Worm (Caenorhabditis elegans) whole organism, midembryonic: ENCODE data around the gene F53F1.3.

Source experiments
- T22C8.4 ChIP-seq: fragments of 200-800 bp; sonication (Bioruptor generic); IDR thresholded peaks from 2 replicates; pipeline ENCODE4 v1.3.6; 2022; ENCODE audit warnings: missing genetic modification characterization, missing compliant biosample characterization
- cog-1 ChIP-seq: sonication (generic microtip); optimal IDR thresholded peaks from 2 replicates; lab custom pipeline; 2016; ENCODE audit warnings: missing genetic modification characterization, missing compliant biosample characterization
- flt-1 ChIP-seq: fragments of 200-800 bp; sonication (Bioruptor generic); IDR thresholded peaks from 2 replicates; pipeline ENCODE4 v1.3.6; 2022; ENCODE audit warnings: missing genetic modification characterization, missing compliant biosample characterization
- klf-2 ChIP-seq: fragments of 200-800 bp; sonication (Bioruptor generic); conservative IDR thresholded peaks from 2 replicates; pipeline ENCODE4 v1.3.6; 2022; ENCODE audit warnings: missing genetic modification reagents, missing genetic modification characterization, missing compliant biosample characterization
- med-1 ChIP-seq: sonication (generic microtip); optimal IDR thresholded peaks from 2 replicates; lab custom pipeline; 2017; ENCODE audit warnings: missing genetic modification characterization, mild to moderate bottlenecking, missing compliant biosample characterization, antibody characterized with exemption, missing genetic modification reagents; ENCODE audit not compliant: insufficient read depth
- ref-1 ChIP-seq: fragments of 200-800 bp; sonication (Bioruptor generic); conservative IDR thresholded peaks from 2 replicates; pipeline ENCODE4 v1.3.6; 2022; ENCODE audit warnings: missing genetic modification reagents, missing genetic modification characterization, missing compliant biosample characterization
- tab-1 ChIP-seq: fragments of 200-800 bp; sonication (Bioruptor generic); IDR thresholded peaks from 2 replicates; pipeline ENCODE4 v1.3.6; 2022; ENCODE audit warnings: missing genetic modification characterization, missing compliant biosample characterization
- ztf-23 ChIP-seq: fragments of 200-800 bp; sonication (Bioruptor generic); IDR thresholded peaks from 2 replicates; pipeline ENCODE4 v1.3.6; 2022; ENCODE audit warnings: missing genetic modification reagents, missing genetic modification characterization, missing compliant biosample characterization
- ztf-29 ChIP-seq: fragments of 200-800 bp; sonication (Bioruptor generic); IDR thresholded peaks from 2 replicates; pipeline ENCODE4 v1.3.6; 2022; ENCODE audit warnings: missing genetic modification reagents, missing genetic modification characterization, missing compliant biosample characterization

The F53F1.3 gene

DNA sequence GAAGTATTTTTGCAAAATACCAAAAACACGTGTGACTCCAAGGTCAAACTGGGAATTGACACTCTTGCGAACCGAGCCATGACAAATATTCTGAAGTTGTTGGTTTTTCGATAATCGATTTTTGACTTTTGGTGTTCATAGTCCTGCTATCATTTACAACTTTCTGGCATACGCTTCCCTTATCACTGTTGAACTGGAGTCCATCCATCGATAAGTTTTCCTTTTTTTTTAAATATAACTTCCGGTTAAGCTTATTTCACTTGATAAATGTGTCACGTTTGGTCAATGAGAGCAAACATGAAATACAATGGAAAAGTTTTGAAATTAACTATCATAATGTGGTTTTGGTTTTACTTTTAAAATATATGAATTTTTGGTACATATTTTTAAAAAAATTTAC is 13.7 kb downstream of the F53F1.3 start:
- no peak for TF ChIP-seq med-1 (GFP tag; lab: Kevin White, UChicago)
- no peak for TF ChIP-seq ztf-23 (GFP tag; lab: Robert Waterston, UW)
- TF ChIP-seq ztf-29 (GFP tag; lab: Robert Waterston, UW), result no peak
- TF ChIP-seq flt-1 (GFP tag; lab: Robert Waterston, UW), result no peak
- TF ChIP-seq ref-1 (GFP tag; lab: Robert Waterston, UW), result no peak
- no peak for TF ChIP-seq cog-1 (tag; lab: Kevin White, UChicago)

DNA sequence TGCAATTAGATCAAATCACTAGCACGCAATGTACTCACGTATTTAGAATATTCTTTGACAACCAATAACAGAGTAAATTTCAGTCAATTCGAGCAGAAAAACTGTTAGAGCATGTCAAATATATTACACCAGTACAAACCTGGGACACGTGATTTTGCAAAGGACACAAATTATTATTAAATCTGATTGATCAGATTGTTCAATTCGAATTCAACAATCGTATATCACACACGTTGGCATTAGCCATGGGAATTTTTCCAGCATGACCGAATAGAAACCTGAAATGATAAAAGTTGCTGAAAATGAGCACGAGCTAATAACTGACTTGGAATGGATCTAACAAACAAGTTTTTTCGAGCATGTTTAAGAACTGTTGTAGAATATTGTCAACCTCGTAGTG is 15.0 kb downstream of the F53F1.3 start, which contains the start of gene srv-9:
Gene srv-9, minus strand, starts transcription at position 101 of the 400 bp plus-strand sequence.
- no peak for TF ChIP-seq ztf-23 (GFP tag; lab: Robert Waterston, UW)
- TF ChIP-seq cog-1 (tag; lab: Kevin White, UChicago), result no peak
- TF ChIP-seq ztf-29 (GFP tag; lab: Robert Waterston, UW), result no peak
- no peak for TF ChIP-seq med-1 (GFP tag; lab: Kevin White, UChicago)
- TF ChIP-seq tab-1 (GFP tag; lab: Robert Waterston, UW), result no peak
- no peak for TF ChIP-seq T22C8.4 (GFP tag; lab: Robert Waterston, UW)
- TF ChIP-seq ref-1 (GFP tag; lab: Robert Waterston, UW), result no peak
- TF ChIP-seq flt-1 (GFP tag; lab: Robert Waterston, UW), result no peak
- no peak for TF ChIP-seq klf-2 (GFP tag; lab: Robert Waterston, UW)

DNA sequence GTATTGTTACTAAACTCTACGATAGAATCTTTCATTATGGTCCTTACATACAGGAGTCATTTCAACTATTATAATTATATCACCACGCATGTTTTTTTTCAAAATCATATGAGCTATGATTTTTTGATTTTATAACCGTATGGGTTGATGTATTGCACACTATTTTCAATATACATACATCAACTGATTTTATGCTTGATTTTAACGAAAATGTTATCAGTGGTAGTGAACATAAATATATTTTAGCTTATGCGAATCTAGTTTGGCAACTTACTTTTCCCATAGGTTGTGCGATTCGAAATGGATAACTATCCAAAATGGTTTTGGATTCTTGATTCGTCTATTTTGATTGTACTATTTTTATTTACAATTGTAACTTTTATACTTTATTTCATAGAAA is 15.6 kb downstream of the F53F1.3 start, which contains the start of gene srv-10:
Gene srv-10, plus strand, starts transcription at position 301 of the 400 bp plus-strand sequence.
- TF ChIP-seq klf-2 (GFP tag; lab: Robert Waterston, UW) (no peak), med-1 (GFP tag; lab: Kevin White, UChicago) (no peak), T22C8.4 (GFP tag; lab: Robert Waterston, UW) (no peak), ref-1 (GFP tag; lab: Robert Waterston, UW) (no peak), flt-1 (GFP tag; lab: Robert Waterston, UW) (no peak), tab-1 (GFP tag; lab: Robert Waterston, UW) (no peak), ztf-29 (GFP tag; lab: Robert Waterston, UW) (no peak), cog-1 (tag; lab: Kevin White, UChicago) (no peak), ztf-23 (GFP tag; lab: Robert Waterston, UW) (no peak)

DNA sequence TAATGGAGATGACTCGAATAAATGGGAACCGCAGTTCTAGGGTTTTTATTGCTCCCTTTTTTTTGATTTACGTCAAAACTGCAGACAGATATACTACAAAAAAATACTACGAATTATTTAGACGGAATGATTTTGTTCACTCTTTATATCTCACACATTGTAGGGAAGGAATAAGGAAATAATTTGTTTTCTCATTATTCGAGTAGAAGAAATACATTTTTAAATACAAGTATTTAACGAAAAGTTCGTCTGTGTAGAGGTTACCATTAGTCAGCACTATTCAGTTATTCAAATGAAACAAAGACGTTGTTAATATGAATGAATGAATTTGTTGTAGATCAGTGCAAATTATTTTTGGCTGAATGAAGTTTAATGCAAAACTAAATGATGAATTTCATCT is 18.7 kb downstream of the F53F1.3 start, which contains the start of gene srd-18:
Gene srd-18, minus strand, starts transcription at position 101 of the 400 bp plus-strand sequence.
- TF ChIP-seq med-1 (GFP tag; lab: Kevin White, UChicago) (no peak), klf-2 (GFP tag; lab: Robert Waterston, UW) (no peak), ztf-29 (GFP tag; lab: Robert Waterston, UW) (no peak), flt-1 (GFP tag; lab: Robert Waterston, UW) (no peak), T22C8.4 (GFP tag; lab: Robert Waterston, UW) (no peak), ref-1 (GFP tag; lab: Robert Waterston, UW) (no peak), tab-1 (GFP tag; lab: Robert Waterston, UW) (no peak), ztf-23 (GFP tag; lab: Robert Waterston, UW) (no peak), cog-1 (tag; lab: Kevin White, UChicago) (no peak)

DNA sequence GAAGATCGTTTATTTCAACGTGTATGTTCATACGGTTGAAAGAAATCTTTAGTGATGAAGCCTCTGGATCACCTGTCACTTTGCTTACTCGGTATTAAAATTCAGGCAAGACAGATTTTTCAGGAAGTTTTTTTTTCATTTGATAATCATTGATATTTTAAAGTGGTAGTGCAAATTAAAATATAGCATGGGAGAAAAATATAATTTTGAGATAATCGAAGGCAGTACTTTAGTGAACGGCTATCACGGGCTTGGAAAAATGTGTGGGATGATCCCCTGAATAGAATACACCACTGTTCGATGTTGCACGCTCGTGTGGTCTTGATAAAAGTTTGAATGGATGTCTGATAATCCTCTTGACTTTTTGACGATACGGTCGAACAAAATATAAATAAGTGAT is 19.3 kb downstream of the F53F1.3 start:
- TF ChIP-seq klf-2 (GFP tag; lab: Robert Waterston, UW), result no peak
- no peak for TF ChIP-seq ztf-23 (GFP tag; lab: Robert Waterston, UW)
- TF ChIP-seq cog-1 (tag; lab: Kevin White, UChicago), result no peak
- TF ChIP-seq tab-1 (GFP tag; lab: Robert Waterston, UW), result no peak
- no peak for TF ChIP-seq med-1 (GFP tag; lab: Kevin White, UChicago)
- TF ChIP-seq flt-1 (GFP tag; lab: Robert Waterston, UW), result no peak

DNA sequence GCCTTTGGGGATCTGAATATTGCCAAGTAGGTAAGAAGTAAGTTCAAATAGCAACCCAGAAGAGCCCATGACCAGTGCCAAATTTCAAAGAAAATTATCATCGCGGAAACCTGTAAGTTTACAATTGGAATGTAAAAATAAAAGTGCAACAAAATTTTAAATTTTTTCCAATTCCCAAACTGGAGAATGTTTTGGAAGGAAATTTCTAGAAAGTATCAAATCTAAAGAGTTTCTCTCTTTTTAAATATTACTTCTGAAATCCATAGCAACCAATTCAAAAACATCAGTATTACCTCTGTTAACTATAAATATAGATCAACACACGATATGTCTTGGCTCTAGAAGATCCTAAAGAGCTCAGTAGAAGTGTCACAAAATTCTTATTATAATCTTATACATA is 20.6 kb downstream of the F53F1.3 start, which contains the start of gene srd-19:
Gene srd-19, minus strand, starts transcription at position 101 of the 400 bp plus-strand sequence.
- TF ChIP-seq med-1 (GFP tag; lab: Kevin White, UChicago), result no peak
- no peak for TF ChIP-seq ztf-23 (GFP tag; lab: Robert Waterston, UW)
- no peak for TF ChIP-seq tab-1 (GFP tag; lab: Robert Waterston, UW)
- no peak for TF ChIP-seq klf-2 (GFP tag; lab: Robert Waterston, UW)
- TF ChIP-seq ztf-29 (GFP tag; lab: Robert Waterston, UW), result no peak
- no peak for TF ChIP-seq cog-1 (tag; lab: Kevin White, UChicago)
- no peak for TF ChIP-seq ref-1 (GFP tag; lab: Robert Waterston, UW)
- TF ChIP-seq flt-1 (GFP tag; lab: Robert Waterston, UW), result no peak
- TF ChIP-seq T22C8.4 (GFP tag; lab: Robert Waterston, UW), result no peak

DNA sequence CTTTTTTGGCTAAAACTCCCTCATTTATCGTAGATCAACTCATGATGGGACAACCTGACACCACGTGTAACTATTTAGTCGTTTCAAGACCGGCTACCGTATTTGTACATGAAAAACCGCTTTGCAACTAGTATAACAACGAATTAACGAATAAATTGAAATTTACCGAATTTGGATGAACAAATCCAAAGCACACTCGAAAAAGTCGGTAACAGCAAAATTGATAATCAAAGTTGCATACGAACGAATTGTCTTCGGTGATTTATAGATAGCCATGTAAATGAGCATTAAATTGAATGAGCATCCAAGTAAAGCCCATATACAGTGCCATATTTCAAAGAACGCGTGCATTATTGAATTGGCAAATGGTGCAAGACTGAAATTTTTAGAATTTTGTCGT is 24.3 kb downstream of the F53F1.3 start, which contains the start of gene srd-17:
Gene srd-17, minus strand, starts transcription at position 351 of the 400 bp plus-strand sequence.
- TF ChIP-seq cog-1 (tag; lab: Kevin White, UChicago) (no peak), ref-1 (GFP tag; lab: Robert Waterston, UW) (no peak), T22C8.4 (GFP tag; lab: Robert Waterston, UW) (no peak), tab-1 (GFP tag; lab: Robert Waterston, UW) (no peak), flt-1 (GFP tag; lab: Robert Waterston, UW) (no peak), med-1 (GFP tag; lab: Kevin White, UChicago) (no peak), ztf-29 (GFP tag; lab: Robert Waterston, UW) (no peak), klf-2 (GFP tag; lab: Robert Waterston, UW) (no peak), ztf-23 (GFP tag; lab: Robert Waterston, UW) (no peak)

DNA sequence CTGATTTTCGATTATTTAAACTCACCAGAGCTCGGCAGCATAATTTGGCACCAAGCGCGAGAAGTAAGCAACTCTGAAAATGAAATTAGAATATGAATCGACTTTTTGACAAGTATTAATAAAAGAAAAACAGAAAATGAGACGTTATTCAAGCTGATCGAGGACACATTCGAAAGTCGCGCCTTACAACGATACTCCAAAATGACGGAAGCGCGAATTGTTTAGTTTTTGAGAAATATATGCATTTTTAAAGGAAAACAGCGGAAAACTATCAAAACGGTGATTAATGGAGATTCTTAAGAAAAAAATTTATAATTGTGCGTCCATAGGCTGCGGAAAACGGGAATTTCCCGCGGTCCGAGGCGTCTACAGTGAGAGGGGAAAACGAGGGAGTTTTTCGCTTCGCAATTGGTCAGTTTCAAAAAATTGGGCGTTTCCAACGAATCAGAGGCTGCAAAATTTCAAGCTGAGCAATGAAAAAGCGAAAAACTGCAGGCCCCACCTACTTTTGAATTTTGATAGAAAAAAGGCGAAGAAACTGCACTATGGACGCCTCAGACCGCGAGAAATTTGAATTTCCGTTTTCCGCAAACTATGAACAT is 29.5 kb downstream of the F53F1.3 start, which contains the start of gene mes-4:
Gene mes-4, minus strand, starts transcription at position 73 of the 602 bp plus-strand sequence.
- TF ChIP-seq ztf-23 (GFP tag; lab: Robert Waterston, UW) (no peak), ref-1 (GFP tag; lab: Robert Waterston, UW) (no peak), tab-1 (GFP tag; lab: Robert Waterston, UW) (no peak), T22C8.4 (GFP tag; lab: Robert Waterston, UW) (no peak), med-1 (GFP tag; lab: Kevin White, UChicago) (no peak)
